Worm (Caenorhabditis elegans): ENCODE data around the gene scyl-1.

- no peak for TF ChIP-seq R02D3.7 (tag; optimal IDR thresholded peaks at IDR 0.05)
- TF ChIP-seq ceh-16 (tag; optimal IDR thresholded peaks at IDR 0.05), result no peak
- TF ChIP-seq dmd-4 (tag; optimal IDR thresholded peaks at IDR 0.05), result no peak
- TF ChIP-seq mdl-1 (tag; optimal IDR thresholded peaks at IDR 0.05), result no peak
- no peak for TF ChIP-seq ceh-82 (tag; optimal IDR thresholded peaks at IDR 0.05)
These were observed 32.6 kb upstream of the scyl-1 start for ce11 chrV:13074148-13074547.

Measured in whole organism, L2 larva.